Worm (Caenorhabditis elegans): ENCODE data around the gene ZK863.8.

ZK863.8 gene

ce11 chrV:12154554-12154953 lies 32.8 kb downstream of the ZK863.8 start, which contains the start of gene C27A7.9:
C27A7.9 (minus strand) TSS chrV:12154654.
- TF ChIP-seq W03F9.2 (tag; optimal IDR thresholded peaks at IDR 0.05) (no peak), dao-5 (tag; optimal IDR thresholded peaks at IDR 0.05) (no peak), him-1 (tag; optimal IDR thresholded peaks at IDR 0.05) (no peak)

DNA sequence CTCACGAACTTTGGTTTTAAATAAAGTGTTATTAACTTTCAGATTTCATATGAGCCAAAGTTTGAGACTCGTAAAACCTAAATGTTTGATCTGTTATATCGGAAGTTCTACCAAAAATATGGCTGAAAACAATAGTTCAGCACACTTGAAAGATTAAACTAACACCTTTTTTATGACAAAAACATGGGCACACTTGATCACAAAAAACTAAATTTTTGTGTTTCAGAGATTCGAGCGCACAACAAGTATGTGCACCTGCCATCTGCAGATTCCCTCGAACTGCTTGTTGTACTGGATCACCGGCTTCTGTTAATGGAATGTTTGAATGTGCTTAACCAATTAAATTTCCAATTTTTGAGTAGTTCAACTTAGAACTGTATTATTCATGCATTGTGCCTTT lies 33.5 kb downstream of the ZK863.8 start:
- no peak for TF ChIP-seq W03F9.2 (tag; optimal IDR thresholded peaks at IDR 0.05)
- TF ChIP-seq him-1 (tag; optimal IDR thresholded peaks at IDR 0.05) = no peak
- TF ChIP-seq dao-5 (tag; optimal IDR thresholded peaks at IDR 0.05) = no peak

DNA sequence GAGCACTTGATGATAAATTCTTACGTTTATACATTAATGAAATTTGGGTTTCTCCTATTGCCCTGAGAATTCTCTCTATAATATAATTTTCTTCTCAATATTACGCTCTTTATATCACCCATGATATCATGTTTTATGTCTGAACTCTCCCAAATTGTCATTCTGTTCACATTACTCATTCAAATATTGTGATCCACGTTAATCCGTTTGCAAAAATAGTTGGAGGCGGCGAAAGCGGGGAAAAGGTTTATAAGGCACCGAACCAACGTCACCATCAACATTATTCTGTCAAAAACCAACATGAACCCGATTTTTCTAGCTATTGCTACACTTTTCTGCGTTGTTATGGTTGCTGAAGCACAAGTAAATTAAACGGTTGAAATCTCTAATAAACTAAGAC lies 34.5 kb downstream of the ZK863.8 start, which contains the start of gene C27A7.8:
TSS of gene C27A7.8 (plus strand) at position 301 of the 400 bp plus-strand sequence.
- TF ChIP-seq him-1 (tag; optimal IDR thresholded peaks at IDR 0.05) = no peak
- no peak for TF ChIP-seq dao-5 (tag; optimal IDR thresholded peaks at IDR 0.05)
- TF ChIP-seq W03F9.2 (tag; optimal IDR thresholded peaks at IDR 0.05) = no peak

- TF ChIP-seq dao-5 (tag; optimal IDR thresholded peaks at IDR 0.05) = no peak
- no peak for TF ChIP-seq W03F9.2 (tag; optimal IDR thresholded peaks at IDR 0.05)
- TF ChIP-seq him-1 (tag; optimal IDR thresholded peaks at IDR 0.05) = no peak
These were observed 36.7 kb downstream of the ZK863.8 start, which contains the start of gene che-11 for ce11 chrV:12150607-12151006. che-11 (minus strand) TSS chrV:12150707.

- TF ChIP-seq W03F9.2 (tag; optimal IDR thresholded peaks at IDR 0.05) (no peak), dao-5 (tag; optimal IDR thresholded peaks at IDR 0.05) (no peak), him-1 (tag; optimal IDR thresholded peaks at IDR 0.05) (no peak)
These were observed 46.7 kb downstream of the ZK863.8 start, which contains the start of gene C27A7.3 for ce11 chrV:12140625-12141024. C27A7.3 (plus strand) TSS chrV:12140925.

DNA sequence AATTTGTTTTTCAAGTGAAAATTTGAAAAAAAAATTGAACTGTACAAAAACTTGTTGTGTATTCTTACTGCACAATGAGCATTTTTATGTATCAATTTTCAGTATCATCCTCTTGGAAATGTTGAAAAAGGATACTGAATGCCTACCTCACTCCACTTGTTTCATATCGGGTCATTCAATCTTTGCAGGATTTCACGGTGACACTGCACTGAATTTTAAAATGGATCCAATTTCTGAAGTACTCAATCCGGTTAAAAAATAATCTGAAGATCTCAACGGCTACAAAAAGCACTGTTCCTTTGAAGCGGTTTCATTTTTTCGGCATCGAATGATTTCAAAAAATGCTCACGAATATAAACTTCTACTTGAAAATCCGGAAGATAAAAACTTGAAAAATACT lies 49.4 kb downstream of the ZK863.8 start:
- TF ChIP-seq him-1 (tag; optimal IDR thresholded peaks at IDR 0.05) (no peak), dao-5 (tag; optimal IDR thresholded peaks at IDR 0.05) (no peak), W03F9.2 (tag; optimal IDR thresholded peaks at IDR 0.05) (no peak)
